Fruit fly (Drosophila melanogaster) whole organism, embryonic: ENCODE data around the gene Syt1.

ENCODE experiments used
- CG10321 ChIP-seq: fragments of 200-800 bp; sonication (Bioruptor generic); IDR thresholded peaks from 2 replicates; pipeline ENCODE4 v1.3.6; 2022; ENCODE audit warnings: missing biosample characterization, missing genetic modification characterization
- CG10565 ChIP-seq: fragments of 200-800 bp; sonication (Bioruptor generic); optimal IDR thresholded peaks from 3 replicates; lab custom pipeline; 2016; ENCODE audit warnings: missing biosample characterization, mild to moderate bottlenecking, missing genetic modification characterization
- CG12391 ChIP-seq: fragments of 200-800 bp; sonication (Bioruptor generic); optimal IDR thresholded peaks from 3 replicates; lab custom pipeline; 2018; ENCODE audit warnings: missing biosample characterization, mild to moderate bottlenecking, missing genetic modification characterization, moderate library complexity
- CG13123 ChIP-seq: fragments of 200-800 bp; sonication (Bioruptor generic); optimal IDR thresholded peaks from 2 replicates; lab custom pipeline; 2016; ENCODE audit warnings: missing biosample characterization, missing genetic modification characterization
- CG14014 ChIP-seq: fragments of 200-800 bp; sonication (Bioruptor generic); IDR thresholded peaks from 2 replicates; pipeline ENCODE4 v1.3.6; 2022; ENCODE audit warnings: missing biosample characterization, missing genetic modification characterization
- CG14441 ChIP-seq: fragments of 200-800 bp; sonication (Bioruptor generic); IDR thresholded peaks from 2 replicates; pipeline ENCODE4 v1.3.6; 2022; ENCODE audit warnings: missing biosample characterization, missing genetic modification characterization
- CG1603 ChIP-seq: fragments of 200-800 bp; sonication (Bioruptor generic); optimal IDR thresholded peaks from 2 replicates; lab custom pipeline; 2019; ENCODE audit warnings: missing biosample characterization, mild to moderate bottlenecking, missing genetic modification characterization, moderate library complexity
- CG1647 ChIP-seq: fragments of 200-800 bp; sonication (Bioruptor generic); optimal IDR thresholded peaks from 3 replicates; lab custom pipeline; 2016; ENCODE audit warnings: missing biosample characterization, missing genetic modification characterization
- CG16863 ChIP-seq: fragments of 200-800 bp; sonication (Bioruptor generic); optimal IDR thresholded peaks from 3 replicates; lab custom pipeline; 2016; ENCODE audit warnings: missing biosample characterization, missing genetic modification characterization
- CG17802 ChIP-seq: fragments of 200-800 bp; sonication (Bioruptor generic); optimal IDR thresholded peaks from 2 replicates; lab custom pipeline; 2018; ENCODE audit warnings: missing biosample characterization, mild to moderate bottlenecking, missing genetic modification characterization, moderate library complexity
- CG18262 ChIP-seq: fragments of 200-800 bp; optimal IDR thresholded peaks from 3 replicates; lab custom pipeline; 2019; ENCODE audit warnings: missing biosample characterization, mild to moderate bottlenecking, missing genetic modification characterization, moderate library complexity
- CG34422 ChIP-seq: fragments of 200-800 bp; sonication (Bioruptor generic); IDR thresholded peaks from 3 replicates; pipeline ENCODE4 v1.3.6; 2022; ENCODE audit warnings: missing biosample characterization, missing genetic modification characterization
- CG4424 ChIP-seq: fragments of 200-800 bp; sonication (Bioruptor generic); optimal IDR thresholded peaks from 3 replicates; lab custom pipeline; 2016; ENCODE audit warnings: missing biosample characterization, missing genetic modification characterization
- CG6689 ChIP-seq: fragments of 200-800 bp; sonication (Bioruptor generic); IDR thresholded peaks from 2 replicates; pipeline ENCODE4 v1.3.6; 2022; ENCODE audit warnings: missing biosample characterization, missing genetic modification characterization
- CG7372 ChIP-seq: fragments of 200-800 bp; sonication (Bioruptor generic); IDR thresholded peaks from 2 replicates; pipeline ENCODE4 v1.3.6; 2022; ENCODE audit warnings: missing biosample characterization, missing genetic modification characterization
- CG7556 ChIP-seq: fragments of 200-800 bp; sonication (Bioruptor generic); optimal IDR thresholded peaks from 2 replicates; lab custom pipeline; 2017; ENCODE audit warnings: missing biosample characterization, mild to moderate bottlenecking, missing genetic modification characterization
- CG8281 ChIP-seq: fragments of 200-800 bp; sonication (Bioruptor generic); optimal IDR thresholded peaks from 2 replicates; lab custom pipeline; 2018; ENCODE audit warnings: missing biosample characterization, mild to moderate bottlenecking, missing genetic modification characterization, moderate library complexity
- CG9817 ChIP-seq: fragments of 200-800 bp; sonication (Bioruptor generic); optimal IDR thresholded peaks from 2 replicates; lab custom pipeline; 2018; ENCODE audit warnings: missing biosample characterization, mild to moderate bottlenecking, missing genetic modification characterization, moderate library complexity
- CG9932 ChIP-seq: fragments of 200-800 bp; sonication (Bioruptor generic); IDR thresholded peaks from 2 replicates; pipeline ENCODE4 v1.3.6; 2022; ENCODE audit warnings: missing biosample characterization, missing genetic modification characterization
- Deaf1 ChIP-seq: fragments of 200-800 bp; optimal IDR thresholded peaks from 3 replicates; lab custom pipeline; 2019; ENCODE audit warnings: missing biosample characterization, mild to moderate bottlenecking, missing genetic modification characterization, moderate library complexity
- Doc2 ChIP-seq: fragments of 200-800 bp; sonication (Bioruptor generic); IDR thresholded peaks from 2 replicates; pipeline ENCODE4 v1.3.6; 2022; ENCODE audit warnings: missing biosample characterization, missing genetic modification characterization
- Lim3 ChIP-seq: fragments of 200-800 bp; sonication (Bioruptor generic); IDR thresholded peaks from 2 replicates; pipeline ENCODE4 v1.3.6; 2022; ENCODE audit warnings: missing biosample characterization, missing genetic modification characterization
- Nf-YA ChIP-seq: fragments of 200-800 bp; sonication (Bioruptor generic); IDR thresholded peaks from 2 replicates; pipeline ENCODE4 v1.3.6; 2022; ENCODE audit warnings: missing biosample characterization, missing genetic modification characterization
- Six4 ChIP-seq: fragments of 200-800 bp; sonication (Bioruptor generic); optimal IDR thresholded peaks from 2 replicates; lab custom pipeline; 2016; ENCODE audit warnings: missing biosample characterization, missing genetic modification characterization
- Sox102F ChIP-seq: fragments of 200-800 bp; sonication (Bioruptor generic); optimal IDR thresholded peaks from 2 replicates; lab custom pipeline; 2018; ENCODE audit warnings: missing biosample characterization, mild to moderate bottlenecking, missing genetic modification characterization, moderate library complexity
- Sry-β ChIP-seq: fragments of 200-800 bp; sonication (Bioruptor generic); optimal IDR thresholded peaks from 2 replicates; lab custom pipeline; 2018; ENCODE audit warnings: missing biosample characterization, mild to moderate bottlenecking, missing genetic modification characterization, moderate library complexity
- ara ChIP-seq: fragments of 200-800 bp; sonication (Bioruptor generic); IDR thresholded peaks from 2 replicates; pipeline ENCODE4 v1.3.6; 2022; ENCODE audit warnings: missing biosample characterization, missing genetic modification characterization
- cas ChIP-seq: fragments of 200-800 bp; sonication (Bioruptor generic); IDR thresholded peaks from 2 replicates; pipeline ENCODE4 v1.3.6; 2022; ENCODE audit warnings: missing biosample characterization, missing genetic modification characterization
- crol ChIP-seq: fragments of 200-800 bp; sonication (Bioruptor generic); IDR thresholded peaks from 2 replicates; pipeline ENCODE4 v1.3.6; 2022; ENCODE audit warnings: missing biosample characterization, missing genetic modification characterization
- dpn ChIP-seq, 2 experiments: fragments of 200-800 bp; sonication (Bioruptor generic); optimal IDR thresholded peaks; 3 replicates each; lab custom pipeline; 2016; ENCODE audit warnings: missing biosample characterization in 2 of 2, missing genetic modification characterization in 2 of 2
- dysf ChIP-seq: fragments of 200-800 bp; sonication (Bioruptor generic); IDR thresholded peaks from 3 replicates; pipeline ENCODE4 v1.3.6; 2022; ENCODE audit warnings: missing biosample characterization, missing genetic modification characterization
- fru ChIP-seq: fragments of >200 bp; optimal IDR thresholded peaks from 2 replicates; lab custom pipeline; 2017
- ftz-f1 ChIP-seq: fragments of 200-800 bp; sonication (Bioruptor generic); optimal IDR thresholded peaks from 2 replicates; lab custom pipeline; 2016; ENCODE audit warnings: missing biosample characterization, missing genetic modification characterization
- grau ChIP-seq: fragments of 200-800 bp; optimal IDR thresholded peaks from 3 replicates; lab custom pipeline; 2019; ENCODE audit warnings: missing biosample characterization, mild to moderate bottlenecking, missing genetic modification characterization, moderate library complexity
- grn ChIP-seq: fragments of 200-800 bp; sonication (Bioruptor generic); optimal IDR thresholded peaks from 3 replicates; lab custom pipeline; 2017; ENCODE audit warnings: missing biosample characterization, missing genetic modification characterization
- lab ChIP-seq: fragments of 200-800 bp; sonication (Bioruptor generic); optimal IDR thresholded peaks from 3 replicates; lab custom pipeline; 2017; ENCODE audit warnings: missing biosample characterization, missing genetic modification characterization, mild to moderate bottlenecking, moderate library complexity, missing genetic modification reagents
- lbe ChIP-seq: fragments of 200-800 bp; sonication (Bioruptor generic); optimal IDR thresholded peaks from 2 replicates; lab custom pipeline; 2016; ENCODE audit warnings: missing biosample characterization, mild to moderate bottlenecking, missing genetic modification characterization
- nom ChIP-seq: fragments of 200-800 bp; sonication (Bioruptor generic); optimal IDR thresholded peaks from 2 replicates; lab custom pipeline; 2017; ENCODE audit warnings: missing biosample characterization, missing genetic modification characterization, mild to moderate bottlenecking, moderate library complexity, missing genetic modification reagents
- pnt ChIP-seq: fragments of 200-800 bp; sonication (Bioruptor generic); optimal IDR thresholded peaks from 3 replicates; lab custom pipeline; 2016; ENCODE audit warnings: missing biosample characterization, missing genetic modification characterization
- prd ChIP-seq, 3 experiments: fragments of >200 bp in 2 of 3; fragments of 200-800 bp in 1 of 3; sonication (Bioruptor generic) in 1 of 3; optimal IDR thresholded peaks in 2 of 3; IDR thresholded peaks in 1 of 3; 2 replicates in 2 of 3; 3 replicates in 1 of 3; pipeline versions ENCODE4 v1.3.6 to Lab custom; 2017 to 2022; ENCODE audit warnings: missing biosample characterization in 1 of 3, missing genetic modification characterization in 1 of 3
- ro ChIP-seq: fragments of 200-800 bp; sonication (Bioruptor generic); IDR thresholded peaks from 2 replicates; pipeline ENCODE4 v1.3.6; 2022; ENCODE audit warnings: missing biosample characterization, missing genetic modification characterization
- salm ChIP-seq: fragments of 200-800 bp; sonication (Bioruptor generic); optimal IDR thresholded peaks from 2 replicates; lab custom pipeline; 2018; ENCODE audit warnings: missing biosample characterization, mild to moderate bottlenecking, missing genetic modification characterization
- sd ChIP-seq: fragments of 200-800 bp; sonication (Bioruptor generic); optimal IDR thresholded peaks from 3 replicates; lab custom pipeline; 2018; ENCODE audit warnings: missing biosample characterization, mild to moderate bottlenecking, missing genetic modification characterization, moderate library complexity
- sens ChIP-seq: fragments of 200-800 bp; sonication (Bioruptor generic); peaks from one replicate; lab custom pipeline; 2016; ENCODE audit warnings: missing biosample characterization, missing genetic modification characterization
- sens-2 ChIP-seq: fragments of 200-800 bp; sonication (Bioruptor generic); IDR thresholded peaks from 2 replicates; pipeline ENCODE4 v1.3.6; 2022; ENCODE audit warnings: missing biosample characterization, missing genetic modification characterization
- sob ChIP-seq: fragments of 200-800 bp; sonication (Bioruptor generic); IDR thresholded peaks from 2 replicates; pipeline ENCODE4 v1.3.6; 2022; ENCODE audit warnings: missing biosample characterization, missing genetic modification characterization
- trem ChIP-seq: fragments of 200-800 bp; optimal IDR thresholded peaks from 3 replicates; lab custom pipeline; 2019; ENCODE audit warnings: missing biosample characterization, mild to moderate bottlenecking, missing genetic modification characterization, moderate library complexity
- unc-4 ChIP-seq: fragments of 200-800 bp; sonication (Bioruptor generic); IDR thresholded peaks from 2 replicates; pipeline ENCODE4 v1.3.6; 2022; ENCODE audit warnings: missing biosample characterization, missing genetic modification characterization; ENCODE audit not compliant: partially characterized antibody
- vvl ChIP-seq: fragments of 200-800 bp; sonication (Bioruptor generic); IDR thresholded peaks from 2 replicates; pipeline ENCODE4 v1.3.6; 2022; ENCODE audit warnings: missing biosample characterization, missing genetic modification characterization

Gene Syt1

DNA sequence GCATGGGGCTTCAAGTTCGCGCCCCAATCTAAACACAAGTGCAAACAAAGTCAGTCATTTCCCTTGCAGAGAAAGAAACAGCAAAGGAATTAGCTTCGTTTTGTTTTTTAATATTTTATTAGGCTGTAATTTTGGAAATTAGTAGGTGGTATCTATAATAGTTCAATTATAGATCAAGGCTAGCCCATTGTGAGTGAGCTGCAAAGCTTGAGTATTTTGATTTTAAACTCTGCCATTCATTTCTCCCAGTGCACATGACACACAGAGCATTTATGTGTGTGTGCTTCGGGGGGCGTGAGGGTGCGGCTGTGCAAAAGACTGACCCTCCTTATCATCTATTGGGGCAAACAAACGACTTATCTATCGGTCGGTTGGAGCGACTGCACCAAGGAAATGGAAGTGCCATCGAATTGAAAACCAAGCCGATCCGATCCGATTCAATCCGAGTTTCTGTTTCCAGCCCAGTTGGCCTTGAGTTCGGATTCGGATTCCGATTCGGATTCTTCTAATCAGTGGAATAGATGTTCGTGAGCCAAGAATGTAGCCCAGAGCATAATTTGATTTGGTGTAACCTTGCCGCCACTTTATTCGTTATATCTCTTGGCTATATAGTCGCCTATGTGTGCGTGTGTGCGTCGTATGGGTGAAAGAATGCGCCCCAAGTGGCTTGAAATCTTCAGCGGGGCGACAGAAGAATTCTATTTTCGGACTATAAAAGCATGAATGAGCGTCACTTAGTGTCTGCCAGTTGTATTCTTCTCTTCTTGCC, 68.2 kb downstream of the Syt1 start (continued):
- TF ChIP-seq CG34422 (GFP tag; lab: Robert Waterston, UW) (0 out of 3 replicates have a peak, but pooled peaks have one; percentile 40), nom (no peak), prd (optimal IDR thresholded peaks at IDR 0.05; lab: Kevin White, UChicago) (no peak), prd (GFP tag; IDR thresholded peaks at IDR 0.05; lab: Robert Waterston, UW) (peak; percentile 71), lbe (no peak), sens-2 (GFP tag; lab: Robert Waterston, UW) (peak; percentile 27; the same call in 1 of the 2 replicates), trem (tag; lab: Kevin White, UChicago) (no peak), pnt (peak; percentile 37), CG9817 (tag; lab: Kevin White, UChicago) (no peak), CG16863 (GFP tag; lab: Kevin White, UChicago) (no peak), ro (GFP tag; lab: Robert Waterston, UW) (no peak), CG1603 (tag; lab: Kevin White, UChicago) (peak; percentile 26), CG18262 (tag; lab: Kevin White, UChicago) (peak; percentile 38), sob (GFP tag; lab: Robert Waterston, UW) (peak; percentile 32; the same call in 1 of the 2 replicates), vvl (GFP tag; lab: Robert Waterston, UW) (peak; percentile 47; the same call in 1 of the 2 replicates), CG13123 (GFP tag; lab: Kevin White, UChicago) (no peak), CG14014 (peak; percentile 80), sens (peak; percentile 79), CG10565 (GFP tag; lab: Kevin White, UChicago) (no peak), salm (tag; lab: Kevin White, UChicago) (no peak), ftz-f1 (GFP tag; lab: Kevin White, UChicago) (peak; percentile 63), CG6689 (peak; percentile 67; the same call in 1 of the 2 replicates), Nf-YA (GFP tag; lab: Robert Waterston, UW) (no peak), Lim3 (GFP tag; lab: Robert Waterston, UW) (no peak), CG1647 (GFP tag; lab: Kevin White, UChicago) (no peak), CG7556 (GFP tag; lab: Kevin White, UChicago) (peak; percentile 25), Deaf1 (tag; lab: Kevin White, UChicago) (peak; percentile 57), crol (peak; percentile 47; the same call in 1 of the 2 replicates), unc-4 (GFP tag; lab: Robert Waterston, UW) (no peak), sd (tag; lab: Kevin White, UChicago) (peak; percentile 94), CG12391 (tag; lab: Kevin White, UChicago) (peak; percentile 29), dysf (GFP tag; lab: Robert Waterston, UW) (peak; percentile 39; the same call in 1 of the 3 replicates), dpn (GFP tag; optimal IDR thresholded peaks at IDR 0.05; lab: Kevin White, UChicago) (peak in 1 of 2 experiments; percentile 8), Six4 (GFP tag; lab: Kevin White, UChicago) (peak; percentile 0), CG9932 (peak; percentile 26; the same call in 1 of the 2 replicates), cas (GFP tag; lab: Robert Waterston, UW) (no peak), CG4424 (GFP tag; lab: Kevin White, UChicago) (peak; percentile 42), CG14441 (GFP tag; lab: Robert Waterston, UW) (peak; percentile 45; the same call in 1 of the 2 replicates), CG17802 (tag; lab: Kevin White, UChicago) (no peak), Sry-β (no peak), Doc2 (GFP tag; lab: Robert Waterston, UW) (no peak), CG7372 (GFP tag; lab: Robert Waterston, UW) (no peak), grau (tag; lab: Kevin White, UChicago) (peak; percentile 29), fru (lab: Kevin White, UChicago) (no peak), CG8281 (tag; lab: Kevin White, UChicago) (no peak), lab (peak; percentile 40), Sox102F (GFP tag; lab: Kevin White, UChicago) (peak; percentile 40), CG10321 (GFP tag; lab: Robert Waterston, UW) (no peak), grn (GFP tag; lab: Kevin White, UChicago) (no peak), ara (GFP tag; lab: Robert Waterston, UW) (peak; percentile 47; the same call in 1 of the 2 replicates)
